Worm (Caenorhabditis elegans): Measurements from ENCODE around the gene T07F10.3.

ce11 chrV:12835388-12835787 lies 34.5 kb downstream of the T07F10.3 start, which contains the start of gene C44H9.4:
- TF ChIP-seq ama-1 (optimal IDR thresholded peaks at IDR 0.05) (no peak), hmbx-1 (tag; optimal IDR thresholded peaks at IDR 0.05) (no peak), tra-4 (tag; optimal IDR thresholded peaks at IDR 0.05) (no peak), ceh-13 (GFP tag; optimal IDR thresholded peaks at IDR 0.05) (no peak), flt-1 (GFP tag; IDR thresholded peaks at IDR 0.05) (no peak), tbx-37 (GFP tag; conservative IDR thresholded peaks at IDR 0.05) (no peak), hmg-4 (GFP tag; optimal IDR thresholded peaks at IDR 0.05) (no peak), tbx-11 (GFP tag; IDR thresholded peaks at IDR 0.05) (no peak), ceh-36 (tag; optimal IDR thresholded peaks at IDR 0.05) (no peak), F13C5.2 (tag; optimal IDR thresholded peaks at IDR 0.05) (no peak), sea-1 (GFP tag; conservative IDR thresholded peaks at IDR 0.05) (no peak)
